Worm (Caenorhabditis elegans): ENCODE measurements around the gene F28H7.7.

DNA sequence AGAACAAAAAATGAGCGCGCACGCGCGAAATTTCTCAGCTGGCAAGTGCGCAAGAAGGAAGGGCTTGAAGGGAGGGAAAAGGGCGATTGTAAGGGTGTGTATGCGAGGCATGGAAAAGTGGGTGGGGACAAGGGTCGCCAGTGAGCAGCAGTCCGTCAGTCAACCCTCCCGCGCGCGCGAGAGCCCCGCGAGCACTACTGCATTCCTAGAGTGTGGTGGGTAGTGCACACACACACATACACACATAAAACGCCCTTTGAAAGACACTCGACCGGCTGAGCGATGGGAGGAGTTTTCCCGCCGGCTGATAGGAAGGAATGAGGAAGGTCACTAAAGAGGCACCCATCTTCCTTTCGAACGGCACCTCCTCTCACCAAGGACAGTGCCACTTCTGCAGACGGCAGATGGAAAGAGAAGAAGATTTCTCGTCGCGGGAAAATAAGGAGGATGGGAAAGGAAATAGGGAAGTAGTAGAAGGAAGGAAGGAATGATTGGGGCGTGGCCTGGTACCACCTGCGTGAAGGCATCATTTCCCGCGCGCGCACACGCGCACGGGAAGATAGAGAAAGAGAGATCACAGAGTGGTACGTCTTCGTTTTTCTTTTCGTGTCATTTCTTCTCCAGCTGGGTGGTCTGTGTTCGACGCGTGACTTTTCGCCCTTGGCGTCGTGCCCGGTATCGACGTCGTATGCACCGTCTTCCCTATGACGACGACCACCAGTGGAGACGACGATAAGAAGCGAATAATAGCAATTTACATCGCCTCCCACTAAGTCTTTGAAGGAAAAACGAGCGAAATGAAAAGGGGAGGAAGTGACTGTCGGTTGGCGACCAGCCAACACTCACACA, 36.9 kb downstream of the F28H7.7 start:
- peak; percentile 75 for TF ChIP-seq flt-1 (GFP tag; IDR thresholded peaks at IDR 0.05)
- TF ChIP-seq ztf-29 (GFP tag; IDR thresholded peaks at IDR 0.05) = peak; percentile 67
- TF ChIP-seq klf-2 (GFP tag; conservative IDR thresholded peaks at IDR 0.05) = 0 out of 2 replicates have a peak, but pooled peaks have one; percentile 20
- TF ChIP-seq ref-1 (GFP tag; conservative IDR thresholded peaks at IDR 0.05) = no peak
